Fruit fly (Drosophila melanogaster) whole organism, embryonic: Measurements from ENCODE around the gene SP555.

ENCODE experiments used
- Aef1 ChIP-seq: fragments of 200-800 bp; sonication (Bioruptor generic); IDR thresholded peaks from 3 replicates; pipeline ENCODE4 v1.3.6; 2022; ENCODE audit warnings: missing biosample characterization, missing genetic modification characterization
- Asciz ChIP-seq: fragments of 200-800 bp; sonication (Bioruptor generic); optimal IDR thresholded peaks from 2 replicates; lab custom pipeline; 2017; ENCODE audit warnings: missing biosample characterization, mild to moderate bottlenecking, missing genetic modification characterization, missing genetic modification reagents
- CG1233 ChIP-seq: fragments of 200-800 bp; sonication (Bioruptor generic); optimal IDR thresholded peaks from 4 replicates; lab custom pipeline; 2018; ENCODE audit warnings: missing biosample characterization, mild to moderate bottlenecking, missing genetic modification characterization
- CG12744 ChIP-seq: fragments of 200-800 bp; sonication (Bioruptor generic); optimal IDR thresholded peaks from 2 replicates; lab custom pipeline; 2016; ENCODE audit warnings: missing biosample characterization, missing genetic modification characterization
- CG15073 ChIP-seq: fragments of 200-800 bp; sonication (Bioruptor generic); optimal IDR thresholded peaks from 2 replicates; lab custom pipeline; 2016; ENCODE audit warnings: missing biosample characterization, missing genetic modification characterization
- CG1602 ChIP-seq: fragments of 200-800 bp; sonication (Bioruptor generic); optimal IDR thresholded peaks from 3 replicates; lab custom pipeline; 2016; ENCODE audit warnings: missing biosample characterization, missing genetic modification characterization
- CG17385 ChIP-seq: fragments of 200-800 bp; sonication (Bioruptor generic); optimal IDR thresholded peaks from 3 replicates; lab custom pipeline; 2018; ENCODE audit warnings: missing biosample characterization, mild to moderate bottlenecking, missing genetic modification characterization
- CG1792 ChIP-seq: fragments of 200-800 bp; sonication (Bioruptor generic); optimal IDR thresholded peaks from 2 replicates; lab custom pipeline; 2016; ENCODE audit warnings: missing biosample characterization, missing genetic modification characterization
- CG18011 ChIP-seq: fragments of 200-800 bp; sonication (Bioruptor generic); optimal IDR thresholded peaks from 2 replicates; lab custom pipeline; 2017; ENCODE audit warnings: missing biosample characterization, missing genetic modification characterization, mild to moderate bottlenecking, moderate library complexity, missing genotype
- CG1832 ChIP-seq: fragments of 200-800 bp; sonication (Bioruptor generic); optimal IDR thresholded peaks from 2 replicates; lab custom pipeline; 2017; ENCODE audit warnings: missing biosample characterization, mild to moderate bottlenecking, missing genetic modification characterization, inconsistent platforms
- CG33557 ChIP-seq: fragments of 200-800 bp; sonication (Bioruptor generic); optimal IDR thresholded peaks from 2 replicates; lab custom pipeline; 2019; ENCODE audit warnings: missing biosample characterization, mild to moderate bottlenecking, missing genetic modification characterization, moderate library complexity
- CG3407 ChIP-seq: fragments of 200-800 bp; sonication (Bioruptor generic); optimal IDR thresholded peaks from 2 replicates; lab custom pipeline; 2018; ENCODE audit warnings: missing biosample characterization, mild to moderate bottlenecking, missing genetic modification characterization
- CG34376 ChIP-seq: fragments of 200-800 bp; sonication (Bioruptor generic); optimal IDR thresholded peaks from 2 replicates; lab custom pipeline; 2018; ENCODE audit warnings: missing biosample characterization, mild to moderate bottlenecking, missing genetic modification characterization
- CG3995 ChIP-seq: fragments of 200-800 bp; sonication (Bioruptor generic); optimal IDR thresholded peaks from 3 replicates; lab custom pipeline; 2016; ENCODE audit warnings: missing biosample characterization, missing genetic modification characterization
- CG4404 ChIP-seq: fragments of 200-800 bp; sonication (Bioruptor generic); IDR thresholded peaks from 2 replicates; pipeline ENCODE4 v1.3.6; 2022; ENCODE audit warnings: missing biosample characterization, missing genetic modification characterization
- CG4707 ChIP-seq: fragments of 200-800 bp; sonication (Bioruptor generic); optimal IDR thresholded peaks from 2 replicates; lab custom pipeline; 2018; ENCODE audit warnings: missing biosample characterization, mild to moderate bottlenecking, missing genetic modification characterization, moderate library complexity
- CG8478 ChIP-seq: fragments of >200 bp; optimal IDR thresholded peaks from 2 replicates; lab custom pipeline; 2018
- Doc3 ChIP-seq: fragments of 200-800 bp; sonication (Bioruptor generic); IDR thresholded peaks from 3 replicates; pipeline ENCODE4 v1.3.6; 2022; ENCODE audit warnings: missing biosample characterization, missing genetic modification characterization; ENCODE audit not compliant: partially characterized antibody
- Ets65A ChIP-seq: fragments of 200-800 bp; sonication (Bioruptor generic); peaks from one replicate; lab custom pipeline; 2016; ENCODE audit warnings: missing biosample characterization, missing genetic modification characterization
- Fer2 ChIP-seq: fragments of 200-800 bp; sonication (Bioruptor generic); optimal IDR thresholded peaks from 2 replicates; lab custom pipeline; 2018; ENCODE audit warnings: missing biosample characterization, mild to moderate bottlenecking, missing genetic modification characterization, moderate library complexity
- Lpt ChIP-seq: fragments of >200 bp; optimal IDR thresholded peaks from 2 replicates; lab custom pipeline; 2018; ENCODE audit warnings: missing biosample characterization, missing genetic modification characterization
- Pdp1 ChIP-seq, 2 experiments: fragments of 200-800 bp; sonication (Bioruptor generic); optimal IDR thresholded peaks; 3 replicates each; lab custom pipeline; 2016; ENCODE audit warnings: missing biosample characterization in 2 of 2, missing genetic modification characterization in 2 of 2, mild to moderate bottlenecking in 1 of 2, moderate library complexity in 1 of 2
- Side ChIP-seq: fragments of 200-800 bp; sonication (Bioruptor generic); optimal IDR thresholded peaks from 2 replicates; lab custom pipeline; 2016; ENCODE audit warnings: missing biosample characterization, missing genetic modification characterization
- amos ChIP-seq: fragments of 200-800 bp; sonication (Bioruptor generic); IDR thresholded peaks from 2 replicates; pipeline ENCODE4 v1.3.6; 2022; ENCODE audit warnings: missing biosample characterization, missing genetic modification characterization; ENCODE audit not compliant: partially characterized antibody
- ap ChIP-seq: fragments of 200-800 bp; sonication (Bioruptor generic); IDR thresholded peaks from 2 replicates; pipeline ENCODE4 v1.3.6; 2022; ENCODE audit warnings: missing biosample characterization, missing genetic modification characterization
- ase ChIP-seq: fragments of 200-800 bp; sonication (Bioruptor generic); IDR thresholded peaks from 3 replicates; pipeline ENCODE4 v1.3.6; 2022; ENCODE audit warnings: missing biosample characterization, missing genetic modification characterization
- cg ChIP-seq: fragments of 200-800 bp; sonication (Bioruptor generic); optimal IDR thresholded peaks from 3 replicates; lab custom pipeline; 2019; ENCODE audit warnings: missing biosample characterization, mild to moderate bottlenecking, missing genetic modification characterization, moderate library complexity
- chinmo ChIP-seq: fragments of 200-800 bp; sonication (Bioruptor generic); IDR thresholded peaks from 4 replicates; pipeline ENCODE4 v1.3.6; 2022; ENCODE audit warnings: missing biosample characterization, missing genetic modification characterization; ENCODE audit not compliant: partially characterized antibody
- crp ChIP-seq, 2 experiments: fragments of 200-800 bp; sonication (Bioruptor generic); optimal IDR thresholded peaks; 2 replicates in 1 of 2; 3 replicates in 1 of 2; lab custom pipeline; 2017; ENCODE audit warnings: missing biosample characterization in 2 of 2, missing genetic modification characterization in 2 of 2, mild to moderate bottlenecking in 1 of 2, moderate library complexity in 1 of 2
- cwo ChIP-seq: fragments of 200-800 bp; sonication (Bioruptor generic); optimal IDR thresholded peaks from 3 replicates; lab custom pipeline; 2017; ENCODE audit warnings: missing biosample characterization, missing genetic modification characterization, mild to moderate bottlenecking, moderate library complexity, missing genetic modification reagents
- eyg ChIP-seq: fragments of 200-800 bp; sonication (Bioruptor generic); optimal IDR thresholded peaks from 3 replicates; lab custom pipeline; 2016; ENCODE audit warnings: missing biosample characterization, missing genetic modification characterization
- gce ChIP-seq: fragments of 200-800 bp; sonication (Bioruptor generic); IDR thresholded peaks from 3 replicates; pipeline ENCODE4 v1.3.6; 2022; ENCODE audit warnings: missing biosample characterization, missing genetic modification characterization
- hbn ChIP-seq: fragments of 200-800 bp; sonication (Bioruptor generic); IDR thresholded peaks from 2 replicates; pipeline ENCODE4 v1.3.6; 2022; ENCODE audit warnings: missing biosample characterization, missing genetic modification characterization; ENCODE audit not compliant: partially characterized antibody
- lov ChIP-seq, 2 experiments: fragments of 200-800 bp in 1 of 2; fragments of >200 bp in 1 of 2; sonication (Bioruptor generic) in 1 of 2; IDR thresholded peaks in 1 of 2; optimal IDR thresholded peaks in 1 of 2; 2 replicates in 1 of 2; 3 replicates in 1 of 2; pipeline versions ENCODE4 v1.3.6 to Lab custom; 2017 to 2022; ENCODE audit warnings: missing biosample characterization in 1 of 2, missing genetic modification characterization in 1 of 2
- pb ChIP-seq: fragments of 200-800 bp; sonication (Bioruptor generic); optimal IDR thresholded peaks from 3 replicates; lab custom pipeline; 2016; ENCODE audit warnings: missing biosample characterization, missing genetic modification characterization
- schlank ChIP-seq: fragments of 200-800 bp; sonication (Bioruptor generic); optimal IDR thresholded peaks from 2 replicates; lab custom pipeline; 2018; ENCODE audit warnings: missing biosample characterization, mild to moderate bottlenecking, missing genetic modification characterization
- sens ChIP-seq: fragments of 200-800 bp; sonication (Bioruptor generic); peaks from one replicate; lab custom pipeline; 2016; ENCODE audit warnings: missing biosample characterization, missing genetic modification characterization
- sim ChIP-seq: fragments of 200-800 bp; sonication (Bioruptor generic); IDR thresholded peaks from 2 replicates; pipeline ENCODE4 v1.3.6; 2022; ENCODE audit warnings: missing biosample characterization, missing genetic modification characterization
- sna ChIP-seq: fragments of 200-800 bp; sonication (Bioruptor generic); IDR thresholded peaks from 2 replicates; pipeline ENCODE4 v1.3.6; 2022; ENCODE audit warnings: missing biosample characterization, missing genetic modification characterization; ENCODE audit not compliant: partially characterized antibody
- sug ChIP-seq: fragments of 200-800 bp; optimal IDR thresholded peaks from 2 replicates; lab custom pipeline; 2019; ENCODE audit warnings: missing biosample characterization, mild to moderate bottlenecking, missing genetic modification characterization, moderate library complexity
- tap ChIP-seq: fragments of 200-800 bp; optimal IDR thresholded peaks from 3 replicates; lab custom pipeline; 2019; ENCODE audit warnings: missing biosample characterization, mild to moderate bottlenecking, missing genetic modification characterization, moderate library complexity
- twi ChIP-seq: fragments of 200-800 bp; optimal IDR thresholded peaks from 2 replicates; lab custom pipeline; 2019; ENCODE audit warnings: missing biosample characterization, mild to moderate bottlenecking, missing genetic modification characterization, moderate library complexity
- usp ChIP-seq: fragments of >200 bp; optimal IDR thresholded peaks from 2 replicates; lab custom pipeline; 2017; ENCODE audit warnings: missing biosample characterization, missing genetic modification characterization
- wor ChIP-seq: fragments of 200-800 bp; sonication (Bioruptor generic); IDR thresholded peaks from 2 replicates; pipeline ENCODE4 v1.3.6; 2022; ENCODE audit warnings: missing biosample characterization, missing genetic modification characterization
- zen2 ChIP-seq: fragments of 200-800 bp; sonication (Bioruptor generic); IDR thresholded peaks from 3 replicates; pipeline ENCODE4 v1.3.6; 2022; ENCODE audit warnings: missing biosample characterization, missing genetic modification characterization; ENCODE audit not compliant: partially characterized antibody

SP555 gene

dm6 chr2L:5010784-5011260 lies 26.7 kb upstream of the SP555 start, which contains the start of the genes CG31917, Tfb5 and SelT (continued):
- TF ChIP-seq CG1602 (GFP tag; lab: Kevin White, UChicago) (peak; percentile 55), CG1233 (peak; percentile 46), cg (GFP tag; lab: Kevin White, UChicago) (no peak), hbn (peak; percentile 65), wor (GFP tag; lab: Robert Waterston, UW) (no peak), Side (GFP tag; lab: Kevin White, UChicago) (no peak), CG1792 (peak; percentile 37), sna (peak; percentile 70), Aef1 (GFP tag; lab: Robert Waterston, UW) (peak; percentile 22; the same call in 1 of the 3 replicates), ap (GFP tag; lab: Robert Waterston, UW) (no peak), eyg (GFP tag; lab: Kevin White, UChicago) (no peak), CG33557 (GFP tag; lab: Kevin White, UChicago) (peak; percentile 56), sim (no peak), CG15073 (GFP tag; lab: Kevin White, UChicago) (no peak), ase (no peak), Asciz (GFP tag; lab: Kevin White, UChicago) (no peak), CG3995 (GFP tag; lab: Kevin White, UChicago) (peak; percentile 52), CG8478 (lab: Kevin White, UChicago) (no peak), CG4707 (GFP tag; lab: Kevin White, UChicago) (no peak), gce (GFP tag; lab: Robert Waterston, UW) (no peak), amos (GFP tag; lab: Robert Waterston, UW) (peak; percentile 64), usp (GFP tag; lab: Kevin White, UChicago) (no peak), CG17385 (peak; percentile 20), CG3407 (GFP tag; lab: Kevin White, UChicago) (no peak), Doc3 (GFP tag; lab: Robert Waterston, UW) (peak; percentile 83), CG12744 (GFP tag; lab: Kevin White, UChicago) (peak; percentile 40), lov (optimal IDR thresholded peaks at IDR 0.05; lab: Kevin White, UChicago) (peak; percentile 60), lov (GFP tag; IDR thresholded peaks at IDR 0.05; lab: Robert Waterston, UW) (no peak), CG1832 (GFP tag; lab: Kevin White, UChicago) (no peak)

- TF ChIP-seq Lpt (GFP tag; lab: Kevin White, UChicago) (no peak), sens (GFP tag; lab: Kevin White, UChicago) (peak; percentile 10)
Observed at dm6 chr2L:5020479-5020878, 17.0 kb upstream of the SP555 start.

- TF ChIP-seq Ets65A (peak; percentile 88), twi (tag; lab: Kevin White, UChicago) (peak; percentile 79), CG18011 (no peak)
Observed at dm6 chr2L:5022602-5023001, 14.9 kb upstream of the SP555 start.

- TF ChIP-seq cwo (GFP tag; lab: Kevin White, UChicago) (peak; percentile 34), tap (tag; lab: Kevin White, UChicago) (no peak), zen2 (no peak), pb (no peak), crp (GFP tag; optimal IDR thresholded peaks at IDR 0.05; lab: Kevin White, UChicago) (no peak), sug (peak; percentile 50), Pdp1 (GFP tag; optimal IDR thresholded peaks at IDR 0.05; lab: Kevin White, UChicago) (peak in 1 of 2 experiments; percentile 27), Fer2 (tag; lab: Kevin White, UChicago) (no peak), CG34376 (GFP tag; lab: Kevin White, UChicago) (peak; percentile 82), schlank (no peak), Ets65A (peak; percentile 8), CG4404 (no peak), chinmo (GFP tag; lab: Robert Waterston, UW) (0 out of 4 replicates have a peak, but pooled peaks have one; percentile 16)
Observed at dm6 chr2L:5025557-5025956, 12.0 kb upstream of the SP555 start.
